Fruit fly (Drosophila melanogaster) whole organism: ENCODE data around the gene Acbp4.

Experiments used
- CG8478 ChIP-seq: fragments of >200 bp; optimal IDR thresholded peaks from 2 replicates; lab custom pipeline; 2018; ENCODE audit warnings: inconsistent platforms
- Dll ChIP-seq: fragments of >200 bp; optimal IDR thresholded peaks from 2 replicates; lab custom pipeline; 2017
- EcR ChIP-seq, 2 experiments: fragments of >200 bp; optimal IDR thresholded peaks; 2 replicates each; lab custom pipeline; 2017; ENCODE audit warnings: missing biosample characterization in 2 of 2, missing genetic modification characterization in 2 of 2, missing genetic modification reagents in 2 of 2
- pan ChIP-seq: fragments of >200 bp; optimal IDR thresholded peaks from 2 replicates; lab custom pipeline; 2017
- psq ChIP-seq: fragments of >200 bp; optimal IDR thresholded peaks from 2 replicates; lab custom pipeline; 2017
- usp ChIP-seq: fragments of >200 bp; optimal IDR thresholded peaks from 2 replicates; lab custom pipeline; 2017; ENCODE audit warnings: missing biosample characterization, missing genetic modification characterization, mixed read lengths

- TF ChIP-seq pan (lab: Kevin White, UChicago) (no peak), EcR (GFP tag; optimal IDR thresholded peaks at IDR 0.05; lab: Kevin White, UChicago) (no peak), usp (GFP tag; lab: Kevin White, UChicago) (no peak), CG8478 (lab: Kevin White, UChicago) (no peak), Dll (lab: Kevin White, UChicago) (no peak), psq (lab: Kevin White, UChicago) (no peak)
Measured at dm6 chr3L:7125289-7125955, 2.6 kb downstream of the Acbp4 start, which contains the start of the genes msl-3 and BBS1.
